Worm (Caenorhabditis elegans): ENCODE data around the gene Y57G11B.3.

DNA sequence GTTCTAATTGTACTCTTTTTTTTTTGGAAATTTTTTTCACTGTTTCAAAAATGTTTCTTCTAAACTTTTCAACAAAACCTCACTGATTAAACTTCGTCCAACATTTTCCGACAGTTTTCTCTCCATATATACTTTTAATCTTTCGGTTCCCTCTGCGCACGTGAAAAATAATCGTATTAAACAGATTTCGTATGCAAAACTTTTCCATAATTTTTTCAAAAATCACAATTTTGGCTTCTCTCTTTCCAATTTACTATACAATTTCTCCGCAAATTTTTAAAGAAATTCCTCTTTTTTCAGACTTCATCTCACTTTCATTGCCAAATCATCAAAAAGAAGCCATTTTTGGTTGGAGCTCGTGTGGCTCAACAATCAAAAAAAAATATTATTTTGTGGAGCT lies 42.1 kb upstream of the Y57G11B.3 start, which contains the start of gene dmd-6:
- TF ChIP-seq aly-2 (tag; optimal IDR thresholded peaks at IDR 0.05) (no peak), hif-1 (tag; optimal IDR thresholded peaks at IDR 0.05) (no peak), mdl-1 (tag; optimal IDR thresholded peaks at IDR 0.05) (no peak), nhr-48 (tag; optimal IDR thresholded peaks at IDR 0.05) (no peak), skn-1 (tag; optimal IDR thresholded peaks at IDR 0.05) (no peak), mxl-3 (GFP tag; optimal IDR thresholded peaks at IDR 0.05) (no peak), egl-27 (tag; optimal IDR thresholded peaks at IDR 0.05) (no peak), F26F4.8 (GFP tag; conservative IDR thresholded peaks at IDR 0.05) (no peak), lir-3 (tag; optimal IDR thresholded peaks at IDR 0.05) (no peak), daf-16 (GFP tag; optimal IDR thresholded peaks at IDR 0.05) (no peak), daf-16 (tag; optimal IDR thresholded peaks at IDR 0.05) (no peak), mes-2 (tag; optimal IDR thresholded peaks at IDR 0.05; ENCODE audit: poor library complexity, severe bottlenecking) (no peak), nhr-237 (tag; optimal IDR thresholded peaks at IDR 0.05) (no peak), sdz-12 (GFP tag; optimal IDR thresholded peaks at IDR 0.05) (no peak), nhr-11 (tag; optimal IDR thresholded peaks at IDR 0.05) (no peak)

All from whole organism, L4 larva.